Worm (Caenorhabditis elegans) whole organism, L1 larva: ENCODE data around the gene aqp-7.

ENCODE experiments used
- ama-1 ChIP-seq: fragments of 150-350 bp; optimal IDR thresholded peaks from 2 replicates; lab custom pipeline; 2014
- ceh-82 ChIP-seq, 3 experiments: fragments of 150-350 bp in 1 of 3; sonication (generic microtip) in 2 of 3; optimal IDR thresholded peaks; 2 replicates each; lab custom pipeline; 2014 to 2017; ENCODE audit warnings: missing biosample characterization in 3 of 3, missing genetic modification characterization in 3 of 3
- fos-1 ChIP-seq: fragments of 150-350 bp; optimal IDR thresholded peaks from 2 replicates; lab custom pipeline; 2014; ENCODE audit warnings: missing biosample characterization, missing genetic modification characterization
- hpl-2 ChIP-seq: fragments of 150-350 bp; optimal IDR thresholded peaks from 2 replicates; lab custom pipeline; 2014; ENCODE audit warnings: missing biosample characterization, missing genetic modification reagents, missing genetic modification characterization
- jun-1 ChIP-seq: fragments of 150-350 bp; optimal IDR thresholded peaks from 2 replicates; lab custom pipeline; 2014; ENCODE audit warnings: missing biosample characterization, missing genetic modification reagents, missing genetic modification characterization
- nhr-11 ChIP-seq: fragments of 150-350 bp; optimal IDR thresholded peaks from 2 replicates; lab custom pipeline; 2014; ENCODE audit warnings: missing biosample characterization, missing genetic modification characterization
- nhr-12 ChIP-seq: sonication (generic microtip); optimal IDR thresholded peaks from 2 replicates; lab custom pipeline; 2017; ENCODE audit warnings: missing biosample characterization, missing genetic modification characterization
- nhr-19 ChIP-seq: fragments of 200-800 bp; sonication (Bioruptor generic); conservative IDR thresholded peaks from 2 replicates; pipeline ENCODE4 v1.3.6; 2022; ENCODE audit warnings: missing genetic modification characterization, missing compliant biosample characterization
- nhr-237 ChIP-seq: fragments of 150-350 bp; optimal IDR thresholded peaks from 2 replicates; lab custom pipeline; 2014; ENCODE audit warnings: missing biosample characterization, missing genetic modification characterization
- nhr-28 ChIP-seq: fragments of 150-350 bp; optimal IDR thresholded peaks from 2 replicates; lab custom pipeline; 2014; ENCODE audit warnings: missing biosample characterization, missing genetic modification characterization
- unc-86 ChIP-seq: sonication (generic microtip); optimal IDR thresholded peaks from 2 replicates; lab custom pipeline; 2016; ENCODE audit warnings: missing genetic modification characterization, missing compliant biosample characterization

ce11 chrX:3035972-3036379 is 11.1 kb downstream of the aqp-7 start:
- TF ChIP-seq unc-86 (tag; lab: Kevin White, UChicago), result peak; percentile 87
- TF ChIP-seq nhr-237 (tag; lab: Kevin White, UChicago), result peak; percentile 31
- TF ChIP-seq jun-1, result peak; percentile 90
- peak; percentile 95 for TF ChIP-seq nhr-19 (GFP tag; lab: Robert Waterston, UW)
- TF ChIP-seq ceh-82 (tag; optimal IDR thresholded peaks at IDR 0.05; lab: Kevin White, UChicago), result peak; percentile 79 to 89 (median 86)
- TF ChIP-seq nhr-12 (tag; lab: Kevin White, UChicago), result no peak
- TF ChIP-seq ama-1 (lab: Kevin White, UChicago), result peak; percentile 55
- peak; percentile 55 for TF ChIP-seq nhr-28 (tag; lab: Kevin White, UChicago)
- peak; percentile 64 for TF ChIP-seq nhr-11
- peak; percentile 80 for TF ChIP-seq hpl-2 (GFP tag; lab: Kevin White, UChicago)
- peak; percentile 88 for TF ChIP-seq fos-1
